Worm (Caenorhabditis elegans): ENCODE measurements around the gene rha-2.

- TF ChIP-seq egl-27 (tag; optimal IDR thresholded peaks at IDR 0.05) (no peak), ztf-4 (tag; optimal IDR thresholded peaks at IDR 0.05) (no peak), lin-15B (tag; optimal IDR thresholded peaks at IDR 0.05) (no peak), elt-3 (tag; optimal IDR thresholded peaks at IDR 0.05) (no peak), daf-12 (tag; optimal IDR thresholded peaks at IDR 0.05) (no peak)
These were observed 24.9 kb upstream of the rha-2 start, which contains the start of gene fip-1 for ce11 chrIII:8639188-8639795.

Data from whole organism, L3 larva.